Fruit fly (Drosophila melanogaster): ENCODE data around the gene Mco3.
A peak's percentile ranks its signal among the peaks of the same experiment; 100 is the strongest.

The Mco3 gene

DNA sequence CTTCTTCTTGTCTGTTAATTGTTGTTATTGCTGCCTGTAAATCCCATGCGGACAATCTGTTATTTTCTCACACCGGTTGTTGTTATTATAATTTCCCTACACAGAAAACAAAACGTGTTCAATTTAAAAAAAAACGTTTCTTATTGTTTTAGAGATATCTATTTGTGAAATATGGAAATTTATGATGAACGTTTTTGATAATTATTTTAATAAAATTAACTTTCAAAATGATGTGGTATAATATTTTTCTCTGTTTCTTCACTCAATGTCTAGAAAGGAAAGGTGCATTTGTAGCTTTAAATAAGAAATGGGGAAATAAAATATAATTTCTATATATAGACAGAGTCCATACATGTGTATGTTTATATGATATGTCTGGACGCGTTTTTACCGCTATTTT, 13.0 kb upstream of the Mco3 start (continued):
- TF ChIP-seq Pdp1 (GFP tag; optimal IDR thresholded peaks at IDR 0.05) (peak in 1 of 2 experiments; percentile 2), CG14860 (GFP tag; IDR thresholded peaks at IDR 0.05; ENCODE audit: partially characterized antibody) (no peak), Hmx (GFP tag; optimal IDR thresholded peaks at IDR 0.05) (peak; percentile 23), Xrp1 (GFP tag; IDR thresholded peaks at IDR 0.05) (peak; percentile 78), B-H1 (GFP tag; IDR thresholded peaks at IDR 0.05) (peak; percentile 41; the same call in 2 of the 3 replicates), lmd (GFP tag; IDR thresholded peaks at IDR 0.05) (peak; percentile 24; the same call in 1 of the 2 replicates), CG13296 (GFP tag; optimal IDR thresholded peaks at IDR 0.05) (peak; percentile 6), BEAF-32 (GFP tag; optimal IDR thresholded peaks at IDR 0.05) (no peak), CG7987 (GFP tag; optimal IDR thresholded peaks at IDR 0.05) (no peak), Sox100B (GFP tag; optimal IDR thresholded peaks at IDR 0.05) (peak; percentile 81), Ptx1 (GFP tag; IDR thresholded peaks at IDR 0.05) (peak; percentile 49), Atf-2 (GFP tag; optimal IDR thresholded peaks at IDR 0.05) (peak; percentile 11), ash1 (GFP tag; optimal IDR thresholded peaks at IDR 0.05) (no peak), CG8359 (GFP tag; optimal IDR thresholded peaks at IDR 0.05; ENCODE audit: borderline replicate concordance) (peak; percentile 22), CG4424 (GFP tag; optimal IDR thresholded peaks at IDR 0.05) (peak; percentile 72), stc (GFP tag; IDR thresholded peaks at IDR 0.05) (peak; percentile 71; the same call in 1 of the 2 replicates), D (optimal IDR thresholded peaks at IDR 0.05) (no peak), D (GFP tag; optimal IDR thresholded peaks at IDR 0.05) (peak; percentile 70), croc (GFP tag; conservative IDR thresholded peaks at IDR 0.05) (peak; percentile 61), danr (GFP tag; IDR thresholded peaks at IDR 0.05) (no peak), CG2889 (GFP tag; IDR thresholded peaks at IDR 0.05) (no peak), Drgx (GFP tag; IDR thresholded peaks at IDR 0.05) (peak; percentile 58; the same call in 1 of the 2 replicates), grau (tag; optimal IDR thresholded peaks at IDR 0.05) (peak; percentile 71), Sox102F (GFP tag; optimal IDR thresholded peaks at IDR 0.05) (peak; percentile 88), CG2712 (tag; optimal IDR thresholded peaks at IDR 0.05) (peak; percentile 91), psq (GFP tag; optimal IDR thresholded peaks at IDR 0.05) (no peak), fd102C (GFP tag; optimal IDR thresholded peaks at IDR 0.05) (peak; percentile 14), dpn (GFP tag; optimal IDR thresholded peaks at IDR 0.05) (peak in 1 of 2 experiments; percentile 48), dmrt99B (tag; optimal IDR thresholded peaks at IDR 0.05) (peak; percentile 83), ac (GFP tag; optimal IDR thresholded peaks at IDR 0.05) (no peak), vvl (GFP tag; IDR thresholded peaks at IDR 0.05) (peak; percentile 72), dmrt11E (tag; optimal IDR thresholded peaks at IDR 0.05) (peak; percentile 86), CG8765 (GFP tag; IDR thresholded peaks at IDR 0.05) (no peak), CG18764 (GFP tag; optimal IDR thresholded peaks at IDR 0.05) (peak; percentile 49), CG10431 (GFP tag; optimal IDR thresholded peaks at IDR 0.05) (peak; percentile 11), cwo (GFP tag; optimal IDR thresholded peaks at IDR 0.05) (peak; percentile 28), Jarid2 (GFP tag; optimal IDR thresholded peaks at IDR 0.05) (no peak), CG1603 (tag; optimal IDR thresholded peaks at IDR 0.05) (no peak), CG11696 (GFP tag; IDR thresholded peaks at IDR 0.05) (0 out of 2 replicates have a peak, but pooled peaks have one; percentile 6), CG14710 (tag; optimal IDR thresholded peaks at IDR 0.05) (peak; percentile 88), Doc3 (GFP tag; IDR thresholded peaks at IDR 0.05; ENCODE audit: partially characterized antibody) (no peak), Dek (tag; optimal IDR thresholded peaks at IDR 0.05) (peak; percentile 7), z (GFP tag; IDR thresholded peaks at IDR 0.05) (no peak), CG2202 (tag; optimal IDR thresholded peaks at IDR 0.05) (peak; percentile 66), Awh (GFP tag; IDR thresholded peaks at IDR 0.05) (peak; percentile 57), trem (tag; optimal IDR thresholded peaks at IDR 0.05) (peak; percentile 69), run (tag; optimal IDR thresholded peaks at IDR 0.05) (peak; percentile 69), dysf (GFP tag; IDR thresholded peaks at IDR 0.05) (peak; percentile 43; the same call in 1 of the 3 replicates), CG33213 (GFP tag; optimal IDR thresholded peaks at IDR 0.05) (no peak), CG17612 (GFP tag; IDR thresholded peaks at IDR 0.05) (no peak)

All from whole organism, embryonic.